Fruit fly (Drosophila melanogaster): ENCODE results near the gene Mat89Ba.
A peak's percentile ranks its signal among the peaks of the same experiment; 100 is the strongest.

The Mat89Ba gene

dm6 chr3R:16223252-16224037 lies 48.8 kb downstream of the Mat89Ba start (continued):
- 0 out of 2 replicates have a peak, but pooled peaks have one; percentile 35 for TF ChIP-seq CG16779 (GFP tag; IDR thresholded peaks at IDR 0.05)
- peak; percentile 72 for TF ChIP-seq CG10543 (GFP tag; optimal IDR thresholded peaks at IDR 0.05)
- TF ChIP-seq CG17612 (GFP tag; IDR thresholded peaks at IDR 0.05) = no peak
- TF ChIP-seq slou (GFP tag; optimal IDR thresholded peaks at IDR 0.05) = no peak
- no peak for TF ChIP-seq CG15601 (tag; optimal IDR thresholded peaks at IDR 0.05)
- no peak for TF ChIP-seq CG14710 (tag; optimal IDR thresholded peaks at IDR 0.05)
- TF ChIP-seq CG15073 (GFP tag; optimal IDR thresholded peaks at IDR 0.05) = no peak
- no peak for TF ChIP-seq Optix (GFP tag; IDR thresholded peaks at IDR 0.05)
- no peak for TF ChIP-seq Mrtf (GFP tag; IDR thresholded peaks at IDR 0.05)
- no peak for TF ChIP-seq Atf-2 (GFP tag; optimal IDR thresholded peaks at IDR 0.05)
- TF ChIP-seq BtbVII (GFP tag; optimal IDR thresholded peaks at IDR 0.05) = peak; percentile 43
- TF ChIP-seq kni (GFP tag; optimal IDR thresholded peaks at IDR 0.05) = peak; percentile 67
- peak; percentile 66 for TF ChIP-seq CG3281 (GFP tag; optimal IDR thresholded peaks at IDR 0.05)
- TF ChIP-seq salm (tag; optimal IDR thresholded peaks at IDR 0.05) = no peak
- peak; percentile 46 for TF ChIP-seq fd96Cb (tag; optimal IDR thresholded peaks at IDR 0.05)
- TF ChIP-seq Hey (tag; optimal IDR thresholded peaks at IDR 0.05) = peak; percentile 46
- no peak for TF ChIP-seq pnt (GFP tag; optimal IDR thresholded peaks at IDR 0.05)
- no peak for TF ChIP-seq CG10979 (tag; optimal IDR thresholded peaks at IDR 0.05)
- TF ChIP-seq usp (GFP tag; optimal IDR thresholded peaks at IDR 0.05) = no peak
- no peak for TF ChIP-seq CG4820 (GFP tag; optimal IDR thresholded peaks at IDR 0.05)
- no peak for TF ChIP-seq ara (GFP tag; IDR thresholded peaks at IDR 0.05)
- TF ChIP-seq CG10267 (tag; optimal IDR thresholded peaks at IDR 0.05) = no peak
- no peak for TF ChIP-seq Taf1 (GFP tag; IDR thresholded peaks at IDR 0.05)
- TF ChIP-seq Sry-δ (GFP tag; optimal IDR thresholded peaks at IDR 0.05) = no peak
- TF ChIP-seq Hand (GFP tag; optimal IDR thresholded peaks at IDR 0.05) = no peak
- TF ChIP-seq phol (tag; optimal IDR thresholded peaks at IDR 0.05) = peak; percentile 53
- TF ChIP-seq CTCF (GFP tag; optimal IDR thresholded peaks at IDR 0.05) = no peak
- no peak for TF ChIP-seq ems (GFP tag; optimal IDR thresholded peaks at IDR 0.05)
- no peak for TF ChIP-seq zfh2 (GFP tag; optimal IDR thresholded peaks at IDR 0.05)
- no peak for TF ChIP-seq CG32532 (GFP tag; IDR thresholded peaks at IDR 0.05)
- no peak for TF ChIP-seq zen (tag; optimal IDR thresholded peaks at IDR 0.05)
- TF ChIP-seq Camta (GFP tag; optimal IDR thresholded peaks at IDR 0.05) = no peak
- peak; percentile 51 for TF ChIP-seq Oli (tag; optimal IDR thresholded peaks at IDR 0.05)
- peak; percentile 57 for TF ChIP-seq Sox102F (GFP tag; optimal IDR thresholded peaks at IDR 0.05)
- TF ChIP-seq CG14050 (GFP tag; IDR thresholded peaks at IDR 0.05) = no peak
- TF ChIP-seq C15 (GFP tag; IDR thresholded peaks at IDR 0.05) = no peak
- no peak for TF ChIP-seq psq (GFP tag; optimal IDR thresholded peaks at IDR 0.05)
- 0 out of 2 replicates have a peak, but pooled peaks have one; percentile 6 for TF ChIP-seq stc (GFP tag; IDR thresholded peaks at IDR 0.05)
- peak; percentile 38; the same call in 1 of the 2 replicates for TF ChIP-seq CG32772 (GFP tag; IDR thresholded peaks at IDR 0.05)
- peak; percentile 55 for TF ChIP-seq Fer1 (GFP tag; optimal IDR thresholded peaks at IDR 0.05)
- no peak for TF ChIP-seq CG12104 (GFP tag; optimal IDR thresholded peaks at IDR 0.05)
- TF ChIP-seq ato (GFP tag; IDR thresholded peaks at IDR 0.05; ENCODE audit: partially characterized antibody) = no peak
- no peak for TF ChIP-seq pita (GFP tag; optimal IDR thresholded peaks at IDR 0.05)
- no peak for TF ChIP-seq CG4854 (GFP tag; optimal IDR thresholded peaks at IDR 0.05)
- TF ChIP-seq Nf-YC (tag; optimal IDR thresholded peaks at IDR 0.05) = peak; percentile 11
- TF ChIP-seq CG1529 (GFP tag; optimal IDR thresholded peaks at IDR 0.05) = no peak
- TF ChIP-seq CG7372 (GFP tag; IDR thresholded peaks at IDR 0.05) = peak; percentile 5; the same call in 1 of the 2 replicates
- no peak for TF ChIP-seq Ada2b (GFP tag; IDR thresholded peaks at IDR 0.05)
- TF ChIP-seq CHES-1-like (GFP tag; optimal IDR thresholded peaks at IDR 0.05) = no peak
- TF ChIP-seq bowl (GFP tag; IDR thresholded peaks at IDR 0.05) = no peak
- peak; percentile 60; the same call in 2 of the 3 replicates for TF ChIP-seq Opbp (GFP tag; IDR thresholded peaks at IDR 0.05; ENCODE audit: partially characterized antibody)
